Worm (Caenorhabditis elegans): ENCODE results near the gene islo-1.

islo-1 gene

ce11 chrIV:8133536-8133935 lies 2.7 kb upstream of the islo-1 start, which contains the start of gene sph-1 (continued):
- TF ChIP-seq cebp-1 (GFP tag; IDR thresholded peaks at IDR 0.05) (no peak), cebp-1 (tag; optimal IDR thresholded peaks at IDR 0.05) (peak; percentile 57), pha-4 (tag; optimal IDR thresholded peaks at IDR 0.05) (no peak), rcor-1 (GFP tag; IDR thresholded peaks at IDR 0.05) (no peak), lag-1 (GFP tag; IDR thresholded peaks at IDR 0.05) (no peak), lin-54 (GFP tag; optimal IDR thresholded peaks at IDR 0.05) (peak; percentile 0), egl-18 (GFP tag; IDR thresholded peaks at IDR 0.05) (no peak), ceh-91 (GFP tag; IDR thresholded peaks at IDR 0.05) (no peak), attf-5 (GFP tag; optimal IDR thresholded peaks at IDR 0.05) (peak; percentile 48), F57A8.1 (GFP tag; optimal IDR thresholded peaks at IDR 0.05) (no peak), hlh-26 (GFP tag; conservative IDR thresholded peaks at IDR 0.05) (no peak), unc-62 (GFP tag; optimal IDR thresholded peaks at IDR 0.05) (no peak), madf-10 (tag; optimal IDR thresholded peaks at IDR 0.05) (peak; percentile 42), unc-130 (GFP tag; optimal IDR thresholded peaks at IDR 0.05) (no peak), ceh-40 (GFP tag; IDR thresholded peaks at IDR 0.05) (no peak), lin-26 (GFP tag; IDR thresholded peaks at IDR 0.05) (0 out of 2 replicates have a peak, but pooled peaks have one; percentile 15), ztf-22 (GFP tag; optimal IDR thresholded peaks at IDR 0.05) (no peak), nhr-27 (tag; optimal IDR thresholded peaks at IDR 0.05) (no peak), xnd-1 (tag; optimal IDR thresholded peaks at IDR 0.05) (no peak), efl-1 (GFP tag; optimal IDR thresholded peaks at IDR 0.05) (no peak), dpff-1 (tag; optimal IDR thresholded peaks at IDR 0.05) (no peak), sptf-2 (GFP tag; optimal IDR thresholded peaks at IDR 0.05) (no peak), F33H1.4 (GFP tag; IDR thresholded peaks at IDR 0.05) (no peak), D2030.7 (GFP tag; IDR thresholded peaks at IDR 0.05) (no peak), egl-44 (GFP tag; IDR thresholded peaks at IDR 0.05) (no peak), hsf-1 (GFP tag; IDR thresholded peaks at IDR 0.05) (no peak), ceh-100 (GFP tag; IDR thresholded peaks at IDR 0.05) (no peak), zfh-2 (GFP tag; conservative IDR thresholded peaks at IDR 0.05) (no peak), F22D6.2 (tag; optimal IDR thresholded peaks at IDR 0.05) (no peak), nhr-120 (GFP tag; IDR thresholded peaks at IDR 0.05) (no peak), dox-1 (GFP tag; IDR thresholded peaks at IDR 0.05) (0 out of 2 replicates have a peak, but pooled peaks have one; percentile 26), nfya-2 (GFP tag; IDR thresholded peaks at IDR 0.05) (no peak), attf-3 (GFP tag; conservative IDR thresholded peaks at IDR 0.05) (no peak), rec-8 (tag; optimal IDR thresholded peaks at IDR 0.05) (no peak), snpc-4 (GFP tag; optimal IDR thresholded peaks at IDR 0.05) (no peak), snpc-4 (tag; optimal IDR thresholded peaks at IDR 0.05) (no peak), ztf-25 (GFP tag; IDR thresholded peaks at IDR 0.05) (no peak), F52B5.7 (tag; optimal IDR thresholded peaks at IDR 0.05) (no peak), die-1 (tag; optimal IDR thresholded peaks at IDR 0.05) (no peak), B0261.1 (tag; optimal IDR thresholded peaks at IDR 0.05) (no peak), nhr-80 (tag; optimal IDR thresholded peaks at IDR 0.05) (peak; percentile 69), lin-40 (tag; optimal IDR thresholded peaks at IDR 0.05) (peak; percentile 30), snpc-1.3 (tag; optimal IDR thresholded peaks at IDR 0.05; ENCODE audit: insufficient read depth) (peak; percentile 4), ceh-27 (GFP tag; optimal IDR thresholded peaks at IDR 0.05) (peak; percentile 3), mes-4 (tag; optimal IDR thresholded peaks at IDR 0.05) (no peak), lin-35 (GFP tag; optimal IDR thresholded peaks at IDR 0.05) (no peak)
